Worm (Caenorhabditis elegans) whole organism, midembryonic: ENCODE data around the gene atf-6.

Experiments used
- T22C8.4 ChIP-seq: fragments of 200-800 bp; sonication (Bioruptor generic); IDR thresholded peaks from 2 replicates; pipeline ENCODE4 v1.3.6; 2022; ENCODE audit warnings: missing genetic modification characterization, missing compliant biosample characterization
- cog-1 ChIP-seq: sonication (generic microtip); optimal IDR thresholded peaks from 2 replicates; lab custom pipeline; 2016; ENCODE audit warnings: missing genetic modification characterization, missing compliant biosample characterization
- flt-1 ChIP-seq: fragments of 200-800 bp; sonication (Bioruptor generic); IDR thresholded peaks from 2 replicates; pipeline ENCODE4 v1.3.6; 2022; ENCODE audit warnings: missing genetic modification characterization, missing compliant biosample characterization
- med-1 ChIP-seq: sonication (generic microtip); optimal IDR thresholded peaks from 2 replicates; lab custom pipeline; 2017; ENCODE audit warnings: missing genetic modification characterization, mild to moderate bottlenecking, missing compliant biosample characterization, antibody characterized with exemption, missing genetic modification reagents; ENCODE audit not compliant: insufficient read depth
- tab-1 ChIP-seq: fragments of 200-800 bp; sonication (Bioruptor generic); IDR thresholded peaks from 2 replicates; pipeline ENCODE4 v1.3.6; 2022; ENCODE audit warnings: missing genetic modification characterization, missing compliant biosample characterization
- ztf-23 ChIP-seq: fragments of 200-800 bp; sonication (Bioruptor generic); IDR thresholded peaks from 2 replicates; pipeline ENCODE4 v1.3.6; 2022; ENCODE audit warnings: missing genetic modification reagents, missing genetic modification characterization, missing compliant biosample characterization
- ztf-29 ChIP-seq: fragments of 200-800 bp; sonication (Bioruptor generic); IDR thresholded peaks from 2 replicates; pipeline ENCODE4 v1.3.6; 2022; ENCODE audit warnings: missing genetic modification reagents, missing genetic modification characterization, missing compliant biosample characterization

DNA sequence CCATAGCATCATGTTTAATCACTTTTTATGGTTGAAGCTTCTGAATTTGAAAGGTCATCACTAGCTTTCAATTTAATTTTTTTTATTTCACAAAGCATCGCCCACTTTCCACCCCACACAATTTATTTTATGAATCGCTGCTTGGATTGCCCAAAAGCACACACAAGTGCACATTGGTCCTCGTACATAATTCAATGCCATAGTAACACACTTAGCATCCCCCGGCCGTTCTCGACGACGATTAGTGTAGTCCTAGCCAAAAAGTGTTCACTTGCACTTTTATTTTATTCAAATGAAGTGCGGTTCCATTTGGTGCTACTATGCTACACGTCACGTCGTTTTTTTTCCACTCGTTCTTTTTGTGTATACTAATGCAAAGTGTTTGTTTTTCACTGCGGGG, 1.7 kb upstream of the atf-6 start:
- TF ChIP-seq T22C8.4 (GFP tag; lab: Robert Waterston, UW) (no peak), flt-1 (GFP tag; lab: Robert Waterston, UW) (no peak), ztf-23 (GFP tag; lab: Robert Waterston, UW) (no peak), ztf-29 (GFP tag; lab: Robert Waterston, UW) (no peak), med-1 (GFP tag; lab: Kevin White, UChicago) (no peak), tab-1 (GFP tag; lab: Robert Waterston, UW) (no peak), cog-1 (tag; lab: Kevin White, UChicago) (no peak)
